Worm (Caenorhabditis elegans) whole organism, dauer: ENCODE data around the gene Y67A10A.2.
"Not testable (repeated sequence)": the region's sequence is repeated elsewhere in the genome, so short reads cannot be mapped to it uniquely, and the experiment has no call there.

Experiments
- unc-62 ChIP-seq: sonication (generic microtip); optimal IDR thresholded peaks from 2 replicates; lab custom pipeline; 2017; ENCODE audit warnings: missing biosample characterization, missing genetic modification reagents, missing genetic modification characterization

Gene Y67A10A.2

ce11 chrIV:14373814-14374213 is 36.0 kb downstream of the Y67A10A.2 start, which contains the start of gene Y67A10A.7:
Y67A10A.7 (plus strand) TSS chrIV:14374114.
- not testable (repeated sequence) for TF ChIP-seq unc-62 (GFP tag; lab: Kevin White, UChicago)

ce11 chrIV:14377267-14377814 is 39.5 kb downstream of the Y67A10A.2 start:
- TF ChIP-seq unc-62 (GFP tag; lab: Kevin White, UChicago) = no peak

- no peak for TF ChIP-seq unc-62 (GFP tag; lab: Kevin White, UChicago)
These were observed 40.0 kb downstream of the Y67A10A.2 start for ce11 chrIV:14377850-14378249.

ce11 chrIV:14379191-14379590 is 41.3 kb downstream of the Y67A10A.2 start:
- TF ChIP-seq unc-62 (GFP tag; lab: Kevin White, UChicago) = no peak

ce11 chrIV:14383474-14383873 is 45.6 kb downstream of the Y67A10A.2 start, which contains the start of gene paqr-3:
paqr-3 (minus strand) TSS chrIV:14383683.
- TF ChIP-seq unc-62 (GFP tag; lab: Kevin White, UChicago) = no peak

ce11 chrIV:14384194-14384593 is 46.3 kb downstream of the Y67A10A.2 start:
- no peak for TF ChIP-seq unc-62 (GFP tag; lab: Kevin White, UChicago)

ce11 chrIV:14385140-14385539 is 47.3 kb downstream of the Y67A10A.2 start:
- TF ChIP-seq unc-62 (GFP tag; lab: Kevin White, UChicago) = no peak

ce11 chrIV:14387766-14388553 is 50.1 kb downstream of the Y67A10A.2 start:
- TF ChIP-seq unc-62 (GFP tag; lab: Kevin White, UChicago) = no peak
